Fruit fly (Drosophila melanogaster) whole organism, embryonic: Measurements from ENCODE around the gene Mgstl.
A peak's percentile ranks its signal among the peaks of the same experiment; 100 is the strongest.

ENCODE experiments used
- Atf-2 ChIP-seq: fragments of 200-800 bp; sonication (Bioruptor generic); optimal IDR thresholded peaks from 2 replicates; lab custom pipeline; 2016; ENCODE audit warnings: missing biosample characterization, missing genetic modification characterization
- Atf6 ChIP-seq: fragments of 200-800 bp; sonication (Bioruptor generic); IDR thresholded peaks from 2 replicates; pipeline ENCODE4 v1.3.6; 2022; ENCODE audit warnings: missing biosample characterization, missing genetic modification characterization
- B-H2 ChIP-seq: fragments of 200-800 bp; sonication (Bioruptor generic); optimal IDR thresholded peaks from 2 replicates; lab custom pipeline; 2018; ENCODE audit warnings: missing biosample characterization, mild to moderate bottlenecking, missing genetic modification characterization
- CG10274 ChIP-seq: fragments of 200-800 bp; sonication (Bioruptor generic); optimal IDR thresholded peaks from 3 replicates; lab custom pipeline; 2017; ENCODE audit warnings: missing biosample characterization, mild to moderate bottlenecking, missing genetic modification characterization
- CG10321 ChIP-seq: fragments of 200-800 bp; sonication (Bioruptor generic); IDR thresholded peaks from 2 replicates; pipeline ENCODE4 v1.3.6; 2022; ENCODE audit warnings: missing biosample characterization, missing genetic modification characterization
- CG12299 ChIP-seq: fragments of 200-800 bp; sonication (Bioruptor generic); optimal IDR thresholded peaks from 2 replicates; lab custom pipeline; 2018; ENCODE audit warnings: missing biosample characterization, mild to moderate bottlenecking, missing genetic modification characterization
- CG12744 ChIP-seq: fragments of 200-800 bp; sonication (Bioruptor generic); optimal IDR thresholded peaks from 2 replicates; lab custom pipeline; 2016; ENCODE audit warnings: missing biosample characterization, missing genetic modification characterization
- CG15011 ChIP-seq: fragments of 200-800 bp; sonication (Bioruptor generic); optimal IDR thresholded peaks from 3 replicates; lab custom pipeline; 2018; ENCODE audit warnings: missing biosample characterization, mild to moderate bottlenecking, missing genetic modification characterization
- CG1602 ChIP-seq: fragments of 200-800 bp; sonication (Bioruptor generic); optimal IDR thresholded peaks from 3 replicates; lab custom pipeline; 2016; ENCODE audit warnings: missing biosample characterization, missing genetic modification characterization
- CG16779 ChIP-seq: fragments of 200-800 bp; sonication (Bioruptor generic); IDR thresholded peaks from 2 replicates; pipeline ENCODE4 v1.3.6; 2022; ENCODE audit warnings: missing biosample characterization, missing genetic modification characterization
- CG17612 ChIP-seq: fragments of 200-800 bp; sonication (Bioruptor generic); IDR thresholded peaks from 2 replicates; pipeline ENCODE4 v1.3.6; 2022; ENCODE audit warnings: missing biosample characterization, missing genetic modification characterization
- CG18619 ChIP-seq: fragments of 200-800 bp; sonication (Bioruptor generic); optimal IDR thresholded peaks from 3 replicates; lab custom pipeline; 2017; ENCODE audit warnings: missing biosample characterization, mild to moderate bottlenecking, missing genetic modification characterization
- CG2129 ChIP-seq: fragments of 200-800 bp; sonication (Bioruptor generic); IDR thresholded peaks from 2 replicates; pipeline ENCODE4 v1.3.6; 2022; ENCODE audit warnings: missing biosample characterization, missing genetic modification characterization; ENCODE audit not compliant: partially characterized antibody
- CG3281 ChIP-seq: fragments of 200-800 bp; sonication (Bioruptor generic); optimal IDR thresholded peaks from 3 replicates; lab custom pipeline; 2017; ENCODE audit warnings: missing biosample characterization, mild to moderate bottlenecking, missing genetic modification characterization
- CG34224 ChIP-seq: fragments of 200-800 bp; sonication (Bioruptor generic); IDR thresholded peaks from 3 replicates; pipeline ENCODE4 v1.3.6; 2022; ENCODE audit warnings: missing biosample characterization, missing genetic modification characterization; ENCODE audit not compliant: partially characterized antibody
- CG4282 ChIP-seq: fragments of 200-800 bp; sonication (Bioruptor generic); optimal IDR thresholded peaks from 2 replicates; lab custom pipeline; 2016; ENCODE audit warnings: missing biosample characterization, missing genetic modification characterization
- CG4328 ChIP-seq: fragments of 200-800 bp; sonication (Bioruptor generic); optimal IDR thresholded peaks from 3 replicates; lab custom pipeline; 2017; ENCODE audit warnings: missing biosample characterization, missing genetic modification reagents, missing genetic modification characterization
- CG4424 ChIP-seq: fragments of 200-800 bp; sonication (Bioruptor generic); optimal IDR thresholded peaks from 3 replicates; lab custom pipeline; 2016; ENCODE audit warnings: missing biosample characterization, missing genetic modification characterization
- CG6683 ChIP-seq: fragments of 200-800 bp; sonication (Bioruptor generic); optimal IDR thresholded peaks from 2 replicates; lab custom pipeline; 2017; ENCODE audit warnings: missing biosample characterization, mild to moderate bottlenecking, missing genetic modification characterization, missing genetic modification reagents
- CG7372 ChIP-seq: fragments of 200-800 bp; sonication (Bioruptor generic); IDR thresholded peaks from 2 replicates; pipeline ENCODE4 v1.3.6; 2022; ENCODE audit warnings: missing biosample characterization, missing genetic modification characterization
- CG7556 ChIP-seq: fragments of 200-800 bp; sonication (Bioruptor generic); optimal IDR thresholded peaks from 2 replicates; lab custom pipeline; 2017; ENCODE audit warnings: missing biosample characterization, mild to moderate bottlenecking, missing genetic modification characterization
- CG7839 ChIP-seq: fragments of 200-800 bp; sonication (Bioruptor generic); optimal IDR thresholded peaks from 3 replicates; lab custom pipeline; 2018; ENCODE audit warnings: missing biosample characterization, mild to moderate bottlenecking, missing genetic modification characterization, moderate library complexity
- CG9797 ChIP-seq: fragments of 200-800 bp; sonication (Bioruptor generic); optimal IDR thresholded peaks from 3 replicates; lab custom pipeline; 2018; ENCODE audit warnings: missing biosample characterization, mild to moderate bottlenecking, missing genetic modification characterization
- CHES-1-like ChIP-seq: fragments of 200-800 bp; sonication (Bioruptor generic); optimal IDR thresholded peaks from 2 replicates; lab custom pipeline; 2016; ENCODE audit warnings: missing biosample characterization, missing genetic modification characterization
- Camta ChIP-seq: fragments of 200-800 bp; sonication (Bioruptor generic); optimal IDR thresholded peaks from 2 replicates; lab custom pipeline; 2016; ENCODE audit warnings: missing biosample characterization, missing genetic modification characterization
- CoRest ChIP-seq: fragments of 200-800 bp; sonication (Bioruptor generic); optimal IDR thresholded peaks from 3 replicates; lab custom pipeline; 2018; ENCODE audit warnings: missing biosample characterization, mild to moderate bottlenecking, missing genetic modification characterization, moderate library complexity
- D19A ChIP-seq: fragments of 200-800 bp; optimal IDR thresholded peaks from 3 replicates; lab custom pipeline; 2019; ENCODE audit warnings: missing biosample characterization, mild to moderate bottlenecking, missing genetic modification characterization, moderate library complexity
- Dip2 ChIP-seq: fragments of 200-800 bp; sonication (Bioruptor generic); IDR thresholded peaks from 2 replicates; pipeline ENCODE4 v1.3.6; 2022; ENCODE audit warnings: missing biosample characterization, missing genetic modification characterization
- Hand ChIP-seq: fragments of 200-800 bp; sonication (Bioruptor generic); optimal IDR thresholded peaks from 2 replicates; lab custom pipeline; 2017; ENCODE audit warnings: mild to moderate bottlenecking, missing biosample characterization, missing genetic modification reagents, missing genetic modification characterization
- Hr3 ChIP-seq: fragments of 200-800 bp; sonication (Bioruptor generic); optimal IDR thresholded peaks from 3 replicates; lab custom pipeline; 2016; ENCODE audit warnings: missing biosample characterization, missing genetic modification characterization
- Hsf ChIP-seq: fragments of 200-800 bp; sonication (Bioruptor generic); optimal IDR thresholded peaks from 3 replicates; lab custom pipeline; 2016; ENCODE audit warnings: missing biosample characterization, missing genetic modification characterization
- Jarid2 ChIP-seq: fragments of 200-800 bp; sonication (Bioruptor generic); optimal IDR thresholded peaks from 3 replicates; lab custom pipeline; 2017; ENCODE audit warnings: mild to moderate bottlenecking, missing biosample characterization, missing genetic modification reagents, missing genetic modification characterization
- MBD-R2 ChIP-seq: fragments of 200-800 bp; sonication (Bioruptor generic); IDR thresholded peaks from 2 replicates; pipeline ENCODE4 v1.3.6; 2022; ENCODE audit warnings: missing biosample characterization, missing genetic modification characterization
- MESR4 ChIP-seq: fragments of 200-800 bp; sonication (Bioruptor generic); optimal IDR thresholded peaks from 2 replicates; lab custom pipeline; 2018; ENCODE audit warnings: missing biosample characterization, mild to moderate bottlenecking, missing genetic modification characterization, moderate library complexity
- Mad ChIP-seq: fragments of 200-800 bp; sonication (Bioruptor generic); optimal IDR thresholded peaks from 2 replicates; lab custom pipeline; 2016; ENCODE audit warnings: missing biosample characterization, missing genetic modification characterization
- Opbp ChIP-seq: fragments of 200-800 bp; sonication (Bioruptor generic); IDR thresholded peaks from 3 replicates; pipeline ENCODE4 v1.3.6; 2022; ENCODE audit warnings: missing biosample characterization, missing genetic modification characterization; ENCODE audit not compliant: partially characterized antibody
- PHDP ChIP-seq: fragments of 200-800 bp; sonication (Bioruptor generic); optimal IDR thresholded peaks from 3 replicates; lab custom pipeline; 2018; ENCODE audit warnings: missing biosample characterization, mild to moderate bottlenecking, missing genetic modification characterization, moderate library complexity
- Poxn ChIP-seq: fragments of 200-800 bp; sonication (Bioruptor generic); IDR thresholded peaks from 2 replicates; pipeline ENCODE4 v1.3.6; 2022; ENCODE audit warnings: missing biosample characterization, missing genetic modification characterization
- Sox100B ChIP-seq: fragments of 200-800 bp; sonication (Bioruptor generic); optimal IDR thresholded peaks from 3 replicates; lab custom pipeline; 2018; ENCODE audit warnings: missing biosample characterization, mild to moderate bottlenecking, missing genetic modification characterization
- ac ChIP-seq: fragments of 200-800 bp; sonication (Bioruptor generic); optimal IDR thresholded peaks from 3 replicates; lab custom pipeline; 2017; ENCODE audit warnings: missing biosample characterization, mild to moderate bottlenecking, missing genetic modification characterization
- chif ChIP-seq, 2 experiments: fragments of 200-800 bp; sonication (Bioruptor generic); optimal IDR thresholded peaks; 3 replicates each; lab custom pipeline; 2016; ENCODE audit warnings: missing biosample characterization in 2 of 2, missing genetic modification characterization in 2 of 2
- da ChIP-seq: fragments of 200-800 bp; sonication (Bioruptor generic); optimal IDR thresholded peaks from 2 replicates; lab custom pipeline; 2016; ENCODE audit warnings: missing biosample characterization, missing genetic modification characterization
- gfzf ChIP-seq: fragments of 200-800 bp; sonication (Bioruptor generic); optimal IDR thresholded peaks from 2 replicates; lab custom pipeline; 2016; ENCODE audit warnings: missing biosample characterization, mild to moderate bottlenecking, missing genetic modification characterization, moderate library complexity
- grau ChIP-seq: fragments of 200-800 bp; optimal IDR thresholded peaks from 3 replicates; lab custom pipeline; 2019; ENCODE audit warnings: missing biosample characterization, mild to moderate bottlenecking, missing genetic modification characterization, moderate library complexity
- gt ChIP-seq: fragments of 200-800 bp; sonication (Bioruptor generic); IDR thresholded peaks from 2 replicates; pipeline ENCODE4 v1.3.6; 2022; ENCODE audit warnings: missing biosample characterization, missing genetic modification characterization
- nerfin-1 ChIP-seq: fragments of 200-800 bp; sonication (Bioruptor generic); optimal IDR thresholded peaks from 3 replicates; lab custom pipeline; 2019; ENCODE audit warnings: missing biosample characterization, mild to moderate bottlenecking, missing genetic modification characterization, moderate library complexity
- sd ChIP-seq: fragments of 200-800 bp; sonication (Bioruptor generic); optimal IDR thresholded peaks from 3 replicates; lab custom pipeline; 2018; ENCODE audit warnings: missing biosample characterization, mild to moderate bottlenecking, missing genetic modification characterization, moderate library complexity
- sima ChIP-seq: fragments of 200-800 bp; sonication (Bioruptor generic); optimal IDR thresholded peaks from 2 replicates; lab custom pipeline; 2016; ENCODE audit warnings: missing biosample characterization, missing genetic modification characterization
- ssp ChIP-seq: fragments of 200-800 bp; sonication (Bioruptor generic); IDR thresholded peaks from 2 replicates; pipeline ENCODE4 v1.3.6; 2022; ENCODE audit warnings: missing biosample characterization, missing genetic modification characterization
- tll ChIP-seq, 2 experiments: fragments of 200-800 bp in 1 of 2; fragments of >200 bp in 1 of 2; sonication (Bioruptor generic) in 1 of 2; optimal IDR thresholded peaks; 2 replicates each; lab custom pipeline; 2017 to 2019; ENCODE audit warnings: missing biosample characterization in 2 of 2, missing genetic modification characterization in 2 of 2, mild to moderate bottlenecking in 1 of 2, moderate library complexity in 1 of 2
- unpg ChIP-seq: fragments of 200-800 bp; sonication (Bioruptor generic); optimal IDR thresholded peaks from 3 replicates; lab custom pipeline; 2018; ENCODE audit warnings: missing biosample characterization, mild to moderate bottlenecking, missing genetic modification characterization, moderate library complexity

Mgstl gene

dm6 chrX:21031819-21032261, 10.1 kb upstream of the Mgstl start, which contains the start of gene CG1529 (continued):
- no peak for TF ChIP-seq sd (tag; lab: Kevin White, UChicago)
- TF ChIP-seq CG4328 = no peak
- TF ChIP-seq Mad (GFP tag; lab: Kevin White, UChicago) = no peak
- TF ChIP-seq CG15011 = no peak
- TF ChIP-seq gfzf (GFP tag; lab: Kevin White, UChicago) = peak; percentile 57
- no peak for TF ChIP-seq CG12744
- TF ChIP-seq B-H2 (GFP tag; lab: Kevin White, UChicago) = no peak
- no peak for TF ChIP-seq CG12299 (tag; lab: Kevin White, UChicago)
- TF ChIP-seq Dip2 (GFP tag; lab: Robert Waterston, UW) = no peak
- no peak for TF ChIP-seq Camta (GFP tag; lab: Kevin White, UChicago)
- no peak for TF ChIP-seq CG17612
- TF ChIP-seq CG4282 (GFP tag; lab: Kevin White, UChicago) = no peak
- TF ChIP-seq Atf-2 (GFP tag; lab: Kevin White, UChicago) = no peak
- no peak for TF ChIP-seq Atf6 (GFP tag; lab: Robert Waterston, UW)
- no peak for TF ChIP-seq Hand (GFP tag; lab: Kevin White, UChicago)
- no peak for TF ChIP-seq CG18619 (GFP tag; lab: Kevin White, UChicago)
- no peak for TF ChIP-seq CG4424
- no peak for TF ChIP-seq ac (GFP tag; lab: Kevin White, UChicago)
- no peak for TF ChIP-seq Sox100B (GFP tag; lab: Kevin White, UChicago)
- no peak for TF ChIP-seq unpg (GFP tag; lab: Kevin White, UChicago)
- TF ChIP-seq CG10274 = no peak
- TF ChIP-seq CHES-1-like (GFP tag; lab: Kevin White, UChicago) = no peak
- TF ChIP-seq Jarid2 = no peak
- no peak for TF ChIP-seq CG7372 (GFP tag; lab: Robert Waterston, UW)
- no peak for TF ChIP-seq CG7556 (GFP tag; lab: Kevin White, UChicago)
- TF ChIP-seq MESR4 (GFP tag; lab: Kevin White, UChicago) = peak; percentile 64
- no peak for TF ChIP-seq Hsf (GFP tag; lab: Kevin White, UChicago)
- TF ChIP-seq CG2129 (GFP tag; lab: Robert Waterston, UW) = no peak
- TF ChIP-seq gt = no peak
- TF ChIP-seq CG7839 (tag; lab: Kevin White, UChicago) = no peak
- TF ChIP-seq grau (tag; lab: Kevin White, UChicago) = no peak
- TF ChIP-seq CG1602 (GFP tag; lab: Kevin White, UChicago) = no peak
- no peak for TF ChIP-seq CG6683 (GFP tag; lab: Kevin White, UChicago)
- TF ChIP-seq CG34224 (GFP tag; lab: Robert Waterston, UW) = peak; percentile 45; the same call in 2 of the 3 replicates
- TF ChIP-seq D19A = no peak
- TF ChIP-seq Hr3 (GFP tag; lab: Kevin White, UChicago) = no peak
- TF ChIP-seq CG16779 = no peak
- TF ChIP-seq CG10321 (GFP tag; lab: Robert Waterston, UW) = no peak
- TF ChIP-seq CoRest (tag; lab: Kevin White, UChicago) = no peak
- TF ChIP-seq nerfin-1 (tag; lab: Kevin White, UChicago) = no peak
- TF ChIP-seq chif (GFP tag; optimal IDR thresholded peaks at IDR 0.05; lab: Kevin White, UChicago) = no peak
- no peak for TF ChIP-seq Poxn (GFP tag; lab: Robert Waterston, UW)
- 0 out of 3 replicates have a peak, but pooled peaks have one; percentile 43 for TF ChIP-seq Opbp (GFP tag; lab: Robert Waterston, UW)
- no peak for TF ChIP-seq CG3281 (GFP tag; lab: Kevin White, UChicago)
- peak; percentile 59 for TF ChIP-seq CG9797 (GFP tag; lab: Kevin White, UChicago)
- peak; percentile 70 for TF ChIP-seq MBD-R2 (GFP tag; lab: Robert Waterston, UW)
- TF ChIP-seq tll (GFP tag; optimal IDR thresholded peaks at IDR 0.05; lab: Kevin White, UChicago) = no peak
- TF ChIP-seq PHDP (tag; lab: Kevin White, UChicago) = no peak
- no peak for TF ChIP-seq ssp (GFP tag; lab: Robert Waterston, UW)
- TF ChIP-seq da = no peak
- no peak for TF ChIP-seq sima (GFP tag; lab: Kevin White, UChicago)
